Worm (Caenorhabditis elegans): Measurements from ENCODE around the gene R02F11.9.

DNA sequence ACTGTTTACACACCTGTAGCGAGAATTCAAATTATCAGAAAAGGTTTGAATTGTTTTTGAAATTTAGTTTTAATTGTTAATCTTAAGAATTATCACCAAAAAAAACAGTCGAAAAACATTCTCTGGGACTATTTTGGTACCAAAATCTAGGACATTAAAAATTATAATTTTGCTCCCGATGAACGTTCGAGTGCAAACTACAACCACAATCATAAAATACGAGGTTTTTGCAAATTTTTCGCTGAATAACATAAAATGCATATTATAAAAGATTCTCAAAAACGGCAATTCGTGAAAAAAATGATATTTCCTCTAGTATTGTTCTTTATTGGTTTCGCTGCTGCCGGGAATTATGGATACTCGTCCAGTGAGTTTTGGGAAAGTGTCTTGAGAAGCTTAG lies 3.1 kb downstream of the R02F11.9 start, which contains the start of gene R02F11.12:
- TF ChIP-seq snpc-4 (tag; optimal IDR thresholded peaks at IDR 0.05) (no peak), nhr-90 (tag; optimal IDR thresholded peaks at IDR 0.05; ENCODE audit: poor library complexity) (no peak), sptf-1 (tag; optimal IDR thresholded peaks at IDR 0.05) (no peak), unc-86 (tag; optimal IDR thresholded peaks at IDR 0.05) (no peak), unc-130 (tag; optimal IDR thresholded peaks at IDR 0.05) (no peak), ces-1 (GFP tag; optimal IDR thresholded peaks at IDR 0.05) (no peak), unc-62 (GFP tag; optimal IDR thresholded peaks at IDR 0.05) (no peak), ztf-4 (tag; optimal IDR thresholded peaks at IDR 0.05) (no peak), ama-1 (optimal IDR thresholded peaks at IDR 0.05) (no peak)

Data from whole organism, L1 larva.